Worm (Caenorhabditis elegans) whole organism, midembryonic: Measurements from ENCODE around the gene clec-204.

Source experiments
- T22C8.4 ChIP-seq: fragments of 200-800 bp; sonication (Bioruptor generic); IDR thresholded peaks from 2 replicates; pipeline ENCODE4 v1.3.6; 2022; ENCODE audit warnings: missing genetic modification characterization, missing compliant biosample characterization
- cog-1 ChIP-seq: sonication (generic microtip); optimal IDR thresholded peaks from 2 replicates; lab custom pipeline; 2016; ENCODE audit warnings: missing genetic modification characterization, missing compliant biosample characterization
- flt-1 ChIP-seq: fragments of 200-800 bp; sonication (Bioruptor generic); IDR thresholded peaks from 2 replicates; pipeline ENCODE4 v1.3.6; 2022; ENCODE audit warnings: missing genetic modification characterization, missing compliant biosample characterization
- klf-2 ChIP-seq: fragments of 200-800 bp; sonication (Bioruptor generic); conservative IDR thresholded peaks from 2 replicates; pipeline ENCODE4 v1.3.6; 2022; ENCODE audit warnings: missing genetic modification reagents, missing genetic modification characterization, missing compliant biosample characterization
- med-1 ChIP-seq: sonication (generic microtip); optimal IDR thresholded peaks from 2 replicates; lab custom pipeline; 2017; ENCODE audit warnings: missing genetic modification characterization, mild to moderate bottlenecking, missing compliant biosample characterization, antibody characterized with exemption, missing genetic modification reagents; ENCODE audit not compliant: insufficient read depth
- ref-1 ChIP-seq: fragments of 200-800 bp; sonication (Bioruptor generic); conservative IDR thresholded peaks from 2 replicates; pipeline ENCODE4 v1.3.6; 2022; ENCODE audit warnings: missing genetic modification reagents, missing genetic modification characterization, missing compliant biosample characterization
- tab-1 ChIP-seq: fragments of 200-800 bp; sonication (Bioruptor generic); IDR thresholded peaks from 2 replicates; pipeline ENCODE4 v1.3.6; 2022; ENCODE audit warnings: missing genetic modification characterization, missing compliant biosample characterization
- ztf-23 ChIP-seq: fragments of 200-800 bp; sonication (Bioruptor generic); IDR thresholded peaks from 2 replicates; pipeline ENCODE4 v1.3.6; 2022; ENCODE audit warnings: missing genetic modification reagents, missing genetic modification characterization, missing compliant biosample characterization
- ztf-29 ChIP-seq: fragments of 200-800 bp; sonication (Bioruptor generic); IDR thresholded peaks from 2 replicates; pipeline ENCODE4 v1.3.6; 2022; ENCODE audit warnings: missing genetic modification reagents, missing genetic modification characterization, missing compliant biosample characterization

clec-204 gene

DNA sequence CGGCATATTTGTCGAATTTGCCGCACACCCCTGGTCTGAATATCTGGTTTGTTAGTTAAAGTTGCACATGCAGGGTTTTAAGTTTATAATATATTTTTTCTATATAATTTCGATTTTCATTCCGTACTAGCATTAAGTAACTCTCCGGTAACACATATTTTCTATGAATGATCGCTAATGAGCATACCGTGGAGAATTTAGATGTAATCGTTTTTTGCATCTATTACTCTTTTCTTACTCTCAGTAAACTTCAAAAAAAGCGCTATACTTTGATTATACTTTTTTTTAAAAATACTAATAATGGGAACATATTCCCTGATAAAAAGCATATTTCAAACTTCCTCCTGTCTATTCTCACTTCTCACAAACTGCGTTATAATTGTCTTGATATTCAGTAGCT lies 22.4 kb upstream of the clec-204 start, which contains the start of gene str-160:
str-160 (plus strand) TSS at position 301 of the 400 bp plus-strand sequence.
- TF ChIP-seq klf-2 (GFP tag; lab: Robert Waterston, UW) (no peak), ref-1 (no peak), cog-1 (tag; lab: Kevin White, UChicago) (no peak), ztf-23 (no peak), med-1 (GFP tag; lab: Kevin White, UChicago) (no peak), ztf-29 (GFP tag; lab: Robert Waterston, UW) (no peak), flt-1 (GFP tag; lab: Robert Waterston, UW) (no peak), tab-1 (no peak), T22C8.4 (GFP tag; lab: Robert Waterston, UW) (no peak)

DNA sequence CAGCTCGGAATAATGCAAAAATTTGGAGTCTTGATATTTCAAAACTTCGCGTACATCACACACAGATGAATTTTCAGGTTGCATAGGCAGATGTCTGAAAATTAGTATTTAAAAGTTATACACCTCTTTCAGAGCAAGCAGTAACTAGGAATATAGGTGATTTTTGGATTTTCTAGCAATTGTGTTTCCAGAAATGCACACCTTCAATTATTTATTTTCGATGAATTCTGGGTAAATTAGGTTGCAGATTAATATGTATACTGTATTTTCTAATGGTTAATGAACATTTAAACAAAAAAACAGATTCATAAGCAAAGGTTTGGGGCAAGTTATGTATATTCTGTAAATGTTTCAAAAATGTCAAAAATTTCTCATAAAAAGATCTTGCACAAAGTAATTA lies 15.9 kb upstream of the clec-204 start, which contains the start of gene srab-25:
srab-25 (minus strand) TSS at position 101 of the 400 bp plus-strand sequence.
- TF ChIP-seq ztf-29 (GFP tag; lab: Robert Waterston, UW) (no peak), flt-1 (GFP tag; lab: Robert Waterston, UW) (no peak), ref-1 (no peak), ztf-23 (no peak), cog-1 (tag; lab: Kevin White, UChicago) (no peak), T22C8.4 (GFP tag; lab: Robert Waterston, UW) (no peak), klf-2 (GFP tag; lab: Robert Waterston, UW) (no peak), tab-1 (no peak), med-1 (GFP tag; lab: Kevin White, UChicago) (no peak)

DNA sequence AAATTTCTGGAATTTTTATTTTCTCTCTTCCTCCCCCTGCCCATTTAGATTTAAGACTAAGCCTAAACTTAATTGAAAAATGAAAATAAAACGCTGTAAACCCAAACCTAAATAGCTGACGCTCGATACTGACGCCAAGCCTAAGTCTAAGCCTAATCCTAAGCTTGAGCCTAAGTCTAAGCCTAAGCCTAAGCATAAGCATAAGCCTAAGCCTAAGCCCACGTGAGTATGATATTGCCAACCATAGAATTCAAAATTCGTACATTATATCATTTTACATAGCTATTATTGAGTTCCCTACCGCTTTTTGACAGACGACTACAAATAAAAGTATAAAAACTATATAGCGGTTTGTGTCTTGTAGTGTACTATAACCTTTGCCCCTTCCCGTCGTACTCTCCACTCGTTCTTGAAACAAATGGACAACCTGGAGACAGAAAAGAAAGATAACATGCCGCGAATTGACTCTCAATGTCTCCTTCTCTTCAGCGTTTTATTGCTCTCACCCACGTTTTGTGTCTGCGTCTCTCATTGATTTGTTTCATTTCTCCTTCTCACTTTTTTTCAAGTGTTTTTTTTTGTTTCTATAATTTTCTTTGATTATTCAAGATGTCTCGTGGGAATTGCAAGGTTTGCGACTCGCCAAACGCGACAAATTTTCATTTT lies 13.6 kb upstream of the clec-204 start, which contains the start of gene nhr-256:
nhr-256 (plus strand) TSS at position 567 of the 666 bp plus-strand sequence.
- TF ChIP-seq ztf-29 (GFP tag; lab: Robert Waterston, UW) (peak; percentile 76; the same call in 1 of the 2 replicates), cog-1 (tag; lab: Kevin White, UChicago) (peak; percentile 49), T22C8.4 (GFP tag; lab: Robert Waterston, UW) (no peak), ref-1 (no peak)

DNA sequence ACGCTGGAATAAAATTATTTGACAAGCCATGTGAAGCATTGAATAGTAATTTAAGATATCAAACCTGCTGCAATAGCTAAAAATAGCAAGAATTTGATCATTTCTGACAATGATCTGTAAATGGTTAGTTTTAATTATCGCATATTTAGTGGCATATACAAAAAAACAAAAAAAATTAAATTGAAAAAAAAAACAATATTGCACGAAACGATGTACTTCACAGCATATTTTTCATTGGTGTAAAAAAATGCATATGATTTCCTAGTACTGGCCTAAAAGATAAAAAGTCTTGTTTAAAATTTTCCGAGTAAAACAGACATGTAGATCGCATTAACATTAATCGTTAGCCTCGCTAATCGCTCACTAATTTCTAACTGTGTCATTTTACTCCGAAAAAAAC lies 7.9 kb upstream of the clec-204 start, which contains the start of gene ZK697.8:
ZK697.8 (minus strand) TSS at position 101 of the 400 bp plus-strand sequence.
- no peak for TF ChIP-seq ref-1
- TF ChIP-seq ztf-23, result no peak
- no peak for TF ChIP-seq flt-1 (GFP tag; lab: Robert Waterston, UW)
- no peak for TF ChIP-seq T22C8.4 (GFP tag; lab: Robert Waterston, UW)

DNA sequence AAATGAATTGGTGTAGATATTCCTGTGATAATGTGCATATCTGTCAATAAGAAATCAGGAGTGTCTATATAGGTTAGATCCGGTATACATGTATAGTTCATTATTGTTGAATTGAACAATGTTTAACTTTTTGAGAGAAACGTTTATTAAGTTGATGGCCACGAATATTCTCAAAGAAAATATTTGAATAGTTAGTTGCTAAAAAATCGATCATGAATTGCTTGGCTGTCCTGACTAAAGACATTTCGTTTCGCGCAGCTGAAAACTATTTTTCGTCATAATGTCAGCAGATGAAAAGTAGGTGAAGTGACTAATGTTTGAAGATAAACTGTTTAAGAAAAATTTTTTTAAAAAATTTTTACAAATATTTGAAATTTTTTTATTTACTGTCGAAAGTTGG lies 5.5 kb upstream of the clec-204 start, which contains the start of gene srh-199:
srh-199 (minus strand) TSS at position 101 of the 400 bp plus-strand sequence.
- TF ChIP-seq cog-1 (tag; lab: Kevin White, UChicago) (no peak), ztf-23 (no peak), T22C8.4 (GFP tag; lab: Robert Waterston, UW) (no peak), ztf-29 (GFP tag; lab: Robert Waterston, UW) (no peak), flt-1 (GFP tag; lab: Robert Waterston, UW) (no peak), tab-1 (no peak), klf-2 (GFP tag; lab: Robert Waterston, UW) (no peak), med-1 (GFP tag; lab: Kevin White, UChicago) (no peak), ref-1 (no peak)

DNA sequence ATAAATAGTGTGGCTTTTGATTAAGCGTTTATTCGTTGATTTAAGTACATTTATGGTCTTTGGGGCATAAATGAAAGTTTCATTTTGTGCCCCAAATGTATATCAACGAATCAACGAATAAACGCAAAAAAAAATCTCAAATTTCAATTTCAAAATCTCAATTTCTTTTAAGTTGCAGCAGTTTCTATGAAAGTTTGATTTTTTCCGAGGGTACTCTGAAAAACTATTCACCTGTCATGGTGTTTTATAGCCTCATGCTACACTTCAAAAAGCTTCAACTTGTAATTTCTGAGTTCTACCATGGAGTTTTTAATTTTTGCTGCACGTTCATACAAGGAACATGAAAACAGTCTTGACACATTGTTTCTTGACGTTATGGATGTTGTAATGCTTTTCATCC lies 4.5 kb upstream of the clec-204 start, which contains the start of gene ZK697.1:
ZK697.1 (plus strand) TSS at position 301 of the 400 bp plus-strand sequence.
- TF ChIP-seq ztf-23 (no peak), ref-1 (no peak), flt-1 (GFP tag; lab: Robert Waterston, UW) (no peak), tab-1 (no peak), klf-2 (GFP tag; lab: Robert Waterston, UW) (no peak), med-1 (GFP tag; lab: Kevin White, UChicago) (no peak), T22C8.4 (GFP tag; lab: Robert Waterston, UW) (no peak), ztf-29 (GFP tag; lab: Robert Waterston, UW) (no peak), cog-1 (tag; lab: Kevin White, UChicago) (no peak)

DNA sequence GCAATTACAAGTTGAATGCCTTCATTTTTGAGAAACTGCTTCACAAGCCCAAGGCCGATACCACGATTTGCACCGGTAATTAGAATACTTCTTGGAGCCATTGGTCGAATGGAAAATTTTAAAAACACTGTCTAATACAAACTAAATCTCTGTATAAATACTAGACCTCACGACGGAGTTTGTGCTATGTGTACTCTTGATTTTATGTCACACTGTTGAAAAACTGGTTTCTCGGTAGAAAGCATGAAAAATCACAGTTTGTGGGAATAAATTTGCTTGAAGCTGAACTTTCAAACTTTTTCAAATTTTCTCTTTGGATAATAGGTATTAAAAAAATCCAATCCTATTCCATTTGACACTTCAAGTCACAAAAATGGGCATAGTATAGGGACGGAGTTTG lies 1.4 kb upstream of the clec-204 start, which contains the start of gene ZK697.14:
ZK697.14 (minus strand) TSS at position 101 of the 400 bp plus-strand sequence.
- TF ChIP-seq cog-1 (tag; lab: Kevin White, UChicago) (no peak), ztf-23 (no peak), ztf-29 (GFP tag; lab: Robert Waterston, UW) (no peak), tab-1 (no peak), med-1 (GFP tag; lab: Kevin White, UChicago) (no peak), klf-2 (GFP tag; lab: Robert Waterston, UW) (no peak), ref-1 (no peak), T22C8.4 (GFP tag; lab: Robert Waterston, UW) (no peak), flt-1 (GFP tag; lab: Robert Waterston, UW) (no peak)

DNA sequence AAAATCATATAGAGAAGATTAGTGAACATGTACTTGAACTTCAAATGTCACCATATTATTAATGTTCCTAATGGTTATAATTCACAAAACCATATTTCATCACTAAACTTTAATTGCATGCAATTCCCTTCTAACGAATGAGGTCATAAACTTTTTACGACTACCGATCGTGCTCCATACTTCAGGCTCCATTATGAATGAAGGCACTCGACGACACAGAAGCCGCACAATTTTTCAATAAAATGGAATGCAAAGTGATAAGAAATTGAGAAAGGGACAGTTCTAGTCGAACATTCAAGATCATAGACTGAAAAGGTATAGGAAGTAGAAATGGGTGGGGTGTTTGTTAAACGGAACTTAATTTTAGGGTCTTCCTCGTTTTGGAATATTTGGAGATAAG lies 857 bp upstream of the clec-204 start:
- TF ChIP-seq flt-1 (GFP tag; lab: Robert Waterston, UW) (no peak), klf-2 (GFP tag; lab: Robert Waterston, UW) (no peak), tab-1 (no peak), med-1 (GFP tag; lab: Kevin White, UChicago) (no peak), ztf-23 (no peak), ztf-29 (GFP tag; lab: Robert Waterston, UW) (no peak), cog-1 (tag; lab: Kevin White, UChicago) (no peak), T22C8.4 (GFP tag; lab: Robert Waterston, UW) (no peak), ref-1 (no peak)

DNA sequence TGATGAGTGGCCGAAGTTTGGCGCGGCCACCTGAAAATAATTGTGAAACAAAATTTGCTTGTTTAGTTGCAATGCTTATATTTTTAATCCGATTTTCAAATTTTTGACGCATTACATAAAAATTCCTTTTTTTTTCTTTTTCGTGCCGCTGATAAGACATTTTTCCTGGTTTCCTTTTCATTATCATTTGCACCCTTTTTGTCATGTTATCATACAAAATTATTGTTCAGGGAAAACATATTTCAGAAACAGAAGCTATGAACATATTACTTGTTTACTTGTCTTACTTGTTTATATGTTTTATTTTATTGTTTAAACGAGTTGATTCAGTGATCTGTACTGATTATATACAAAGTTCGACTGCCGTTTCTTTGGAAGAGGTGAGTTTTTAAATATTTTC lies 3.7 kb downstream of the clec-204 start, which contains the start of gene clec-205:
clec-205 (plus strand) TSS at position 212 of the 400 bp plus-strand sequence.
- TF ChIP-seq flt-1 (GFP tag; lab: Robert Waterston, UW), result no peak
- TF ChIP-seq klf-2 (GFP tag; lab: Robert Waterston, UW), result no peak
- TF ChIP-seq T22C8.4 (GFP tag; lab: Robert Waterston, UW), result no peak
- TF ChIP-seq ztf-29 (GFP tag; lab: Robert Waterston, UW), result no peak
- no peak for TF ChIP-seq ztf-23
- TF ChIP-seq ref-1, result no peak
- TF ChIP-seq tab-1, result no peak
- TF ChIP-seq cog-1 (tag; lab: Kevin White, UChicago), result no peak
- TF ChIP-seq med-1 (GFP tag; lab: Kevin White, UChicago), result no peak
